Worm (Caenorhabditis elegans): Measurements from ENCODE around the gene nspg-7.1.
A peak's percentile ranks its signal among the peaks of the same experiment; 100 is the strongest.

The nspg-7.1 gene

ce11 chrIV:9330755-9331154 is at the start of gene nspg-7.1:
TSS of gene nspg-7.1 (minus strand) at chrIV:9330855.
- TF ChIP-seq ama-1 (optimal IDR thresholded peaks at IDR 0.05) (no peak), ceh-82 (tag; optimal IDR thresholded peaks at IDR 0.05) (no peak), nhr-23 (tag; optimal IDR thresholded peaks at IDR 0.05) (no peak)

ce11 chrIV:9378272-9378671 is 47.6 kb upstream of the nspg-7.1 start, which contains the start of gene C10C5.4:
TSS of gene C10C5.4 (plus strand) at chrIV:9378552.
- TF ChIP-seq nhr-77 (tag; optimal IDR thresholded peaks at IDR 0.05) (no peak), elt-2 (tag; optimal IDR thresholded peaks at IDR 0.05) (peak; percentile 42), mml-1 (tag; optimal IDR thresholded peaks at IDR 0.05) (no peak), nhr-25 (tag; optimal IDR thresholded peaks at IDR 0.05) (no peak)

ce11 chrIV:9376550-9376949 is 45.9 kb upstream of the nspg-7.1 start:
- TF ChIP-seq nhr-25 (tag; optimal IDR thresholded peaks at IDR 0.05): peak; percentile 47
- TF ChIP-seq elt-3 (tag; optimal IDR thresholded peaks at IDR 0.05): peak in 2 of 3 experiments; percentile 11 to 88
- peak; percentile 25 for TF ChIP-seq nhr-43 (tag; optimal IDR thresholded peaks at IDR 0.05; ENCODE audit: poor library complexity, severe bottlenecking)
- TF ChIP-seq nhr-23 (tag; optimal IDR thresholded peaks at IDR 0.05): peak; percentile 22
- TF ChIP-seq ceh-82 (tag; optimal IDR thresholded peaks at IDR 0.05): no peak

- TF ChIP-seq hmg-11 (tag; optimal IDR thresholded peaks at IDR 0.05) (no peak), sea-2 (GFP tag; optimal IDR thresholded peaks at IDR 0.05) (no peak), jun-1 (tag; optimal IDR thresholded peaks at IDR 0.05) (no peak), egl-27 (tag; optimal IDR thresholded peaks at IDR 0.05) (no peak), ama-1 (optimal IDR thresholded peaks at IDR 0.05) (no peak), mdl-1 (tag; optimal IDR thresholded peaks at IDR 0.05) (no peak), ztf-4 (tag; optimal IDR thresholded peaks at IDR 0.05) (no peak), lin-39 (tag; optimal IDR thresholded peaks at IDR 0.05) (no peak), R02D3.7 (tag; optimal IDR thresholded peaks at IDR 0.05) (no peak), nhr-25 (tag; optimal IDR thresholded peaks at IDR 0.05) (no peak), nhr-43 (tag; optimal IDR thresholded peaks at IDR 0.05; ENCODE audit: poor library complexity, severe bottlenecking) (no peak), nhr-12 (tag; optimal IDR thresholded peaks at IDR 0.05) (no peak), pqm-1 (tag; optimal IDR thresholded peaks at IDR 0.05) (no peak), unc-62 (GFP tag; optimal IDR thresholded peaks at IDR 0.05) (no peak), unc-39 (tag; optimal IDR thresholded peaks at IDR 0.05) (no peak)
These were observed 43.9 kb upstream of the nspg-7.1 start, which contains the start of gene C10C5.3 for ce11 chrIV:9374529-9374928. TSS of gene C10C5.3 (plus strand) at chrIV:9374829.

ce11 chrIV:9371126-9371525 is 40.5 kb upstream of the nspg-7.1 start, which contains the start of gene fbxc-58:
TSS of gene fbxc-58 (plus strand) at chrIV:9371508.
- TF ChIP-seq sea-2 (GFP tag; optimal IDR thresholded peaks at IDR 0.05) (no peak), nfya-1 (tag; optimal IDR thresholded peaks at IDR 0.05; ENCODE audit: insufficient read depth) (no peak), jun-1 (tag; optimal IDR thresholded peaks at IDR 0.05) (no peak), lin-39 (tag; optimal IDR thresholded peaks at IDR 0.05) (no peak), ceh-16 (tag; optimal IDR thresholded peaks at IDR 0.05) (no peak), ztf-11 (tag; optimal IDR thresholded peaks at IDR 0.05) (no peak), R02D3.7 (tag; optimal IDR thresholded peaks at IDR 0.05) (no peak)

ce11 chrIV:9367852-9368627 is 37.4 kb upstream of the nspg-7.1 start:
- TF ChIP-seq nhr-76 (tag; optimal IDR thresholded peaks at IDR 0.05) (no peak), pqm-1 (tag; optimal IDR thresholded peaks at IDR 0.05) (peak; percentile 31), nfya-1 (tag; optimal IDR thresholded peaks at IDR 0.05; ENCODE audit: insufficient read depth) (no peak), ztf-4 (tag; optimal IDR thresholded peaks at IDR 0.05) (no peak), nhr-237 (tag; optimal IDR thresholded peaks at IDR 0.05) (no peak), snpc-4 (tag; optimal IDR thresholded peaks at IDR 0.05) (peak; percentile 21), pha-4 (tag; optimal IDR thresholded peaks at IDR 0.05) (peak; percentile 90)

ce11 chrIV:9366411-9366810 is 35.8 kb upstream of the nspg-7.1 start, which contains the start of gene pezo-1:
TSS of gene pezo-1 (minus strand) at chrIV:9366511.
- TF ChIP-seq pqm-1 (tag; optimal IDR thresholded peaks at IDR 0.05) (no peak), sea-2 (GFP tag; optimal IDR thresholded peaks at IDR 0.05) (no peak), unc-62 (GFP tag; optimal IDR thresholded peaks at IDR 0.05) (no peak), eor-1 (tag; optimal IDR thresholded peaks at IDR 0.05) (no peak), daf-12 (tag; optimal IDR thresholded peaks at IDR 0.05) (no peak), hmg-11 (tag; optimal IDR thresholded peaks at IDR 0.05) (no peak), ceh-16 (tag; optimal IDR thresholded peaks at IDR 0.05) (no peak), mdl-1 (tag; optimal IDR thresholded peaks at IDR 0.05) (no peak), pha-4 (tag; optimal IDR thresholded peaks at IDR 0.05) (no peak), elt-1 (tag; optimal IDR thresholded peaks at IDR 0.05) (no peak), lin-15B (tag; optimal IDR thresholded peaks at IDR 0.05) (no peak), ztf-4 (tag; optimal IDR thresholded peaks at IDR 0.05) (no peak), tbx-2 (tag; optimal IDR thresholded peaks at IDR 0.05) (no peak), snpc-4 (tag; optimal IDR thresholded peaks at IDR 0.05) (no peak), mml-1 (tag; optimal IDR thresholded peaks at IDR 0.05) (no peak), egl-27 (tag; optimal IDR thresholded peaks at IDR 0.05) (no peak), egl-5 (tag; optimal IDR thresholded peaks at IDR 0.05) (no peak), ceh-9 (tag; optimal IDR thresholded peaks at IDR 0.05) (no peak), nhr-25 (tag; optimal IDR thresholded peaks at IDR 0.05) (no peak)

Data from whole organism, L3 larva.